Worm (Caenorhabditis elegans): Measurements from ENCODE around the gene lron-1.

Gene lron-1

ce11 chrX:14589051-14589736 is 16.7 kb downstream of the lron-1 start, which contains the start of the genes C44H4.4 and tap-1 (continued):
- TF ChIP-seq tbx-7 (tag; optimal IDR thresholded peaks at IDR 0.05) = no peak
- TF ChIP-seq hlh-6 (tag; optimal IDR thresholded peaks at IDR 0.05) = no peak
- TF ChIP-seq unc-55 (GFP tag; optimal IDR thresholded peaks at IDR 0.05) = no peak
- no peak for TF ChIP-seq unc-3 (GFP tag; conservative IDR thresholded peaks at IDR 0.05)
- TF ChIP-seq unc-3 (tag; optimal IDR thresholded peaks at IDR 0.05) = no peak
- no peak for TF ChIP-seq ceh-34 (tag; optimal IDR thresholded peaks at IDR 0.05)
- no peak for TF ChIP-seq hlh-8 (tag; optimal IDR thresholded peaks at IDR 0.05)
- TF ChIP-seq elt-4 (tag; optimal IDR thresholded peaks at IDR 0.05) = no peak
- no peak for TF ChIP-seq che-1 (tag; optimal IDR thresholded peaks at IDR 0.05)
- TF ChIP-seq ceh-19 (GFP tag; optimal IDR thresholded peaks at IDR 0.05) = no peak
- TF ChIP-seq F13H6.1 (tag; optimal IDR thresholded peaks at IDR 0.05) = no peak
- TF ChIP-seq nhr-232 (tag; optimal IDR thresholded peaks at IDR 0.05) = no peak
- TF ChIP-seq eyg-1 (tag; optimal IDR thresholded peaks at IDR 0.05) = no peak
- TF ChIP-seq C08G9.2 (tag; optimal IDR thresholded peaks at IDR 0.05) = no peak
- no peak for TF ChIP-seq hlh-30 (tag; optimal IDR thresholded peaks at IDR 0.05; ENCODE audit: insufficient read depth)
- TF ChIP-seq odd-2 (tag; optimal IDR thresholded peaks at IDR 0.05) = no peak
- TF ChIP-seq pax-1 (tag; optimal IDR thresholded peaks at IDR 0.05) = no peak
- no peak for TF ChIP-seq fkh-6 (tag; optimal IDR thresholded peaks at IDR 0.05)
- no peak for TF ChIP-seq ama-1 (optimal IDR thresholded peaks at IDR 0.05)
- peak; percentile 30 for TF ChIP-seq elt-2 (tag; optimal IDR thresholded peaks at IDR 0.05)
- TF ChIP-seq ztf-16 (tag; optimal IDR thresholded peaks at IDR 0.05) = no peak
- TF ChIP-seq zip-5 (tag; optimal IDR thresholded peaks at IDR 0.05) = no peak
- no peak for TF ChIP-seq hlh-15 (tag; optimal IDR thresholded peaks at IDR 0.05)
- TF ChIP-seq dmd-4 (tag; optimal IDR thresholded peaks at IDR 0.05; ENCODE audit: borderline replicate concordance) = no peak

ce11 chrX:14593206-14593605 is 20.7 kb downstream of the lron-1 start:
- TF ChIP-seq eyg-1 (tag; optimal IDR thresholded peaks at IDR 0.05) = no peak
- peak; percentile 94 for TF ChIP-seq unc-42 (tag; optimal IDR thresholded peaks at IDR 0.05)

ce11 chrX:14594825-14595224 is 22.3 kb downstream of the lron-1 start, which contains the start of gene C44H4.8:
C44H4.8 (plus strand) TSS chrX:14595125.
- TF ChIP-seq dve-1 (tag; optimal IDR thresholded peaks at IDR 0.05) = no peak
- no peak for TF ChIP-seq elt-2 (tag; optimal IDR thresholded peaks at IDR 0.05)
- no peak for TF ChIP-seq sox-2 (GFP tag; IDR thresholded peaks at IDR 0.05)
- TF ChIP-seq K02D7.2 (tag; optimal IDR thresholded peaks at IDR 0.05) = no peak
- TF ChIP-seq zip-5 (tag; optimal IDR thresholded peaks at IDR 0.05) = no peak
- no peak for TF ChIP-seq ceh-24 (tag; optimal IDR thresholded peaks at IDR 0.05)
- TF ChIP-seq rnt-1 (tag; optimal IDR thresholded peaks at IDR 0.05) = no peak
- TF ChIP-seq ceh-19 (GFP tag; optimal IDR thresholded peaks at IDR 0.05) = no peak
- TF ChIP-seq ceh-30 (tag; optimal IDR thresholded peaks at IDR 0.05) = no peak
- TF ChIP-seq ets-4 (tag; optimal IDR thresholded peaks at IDR 0.05) = no peak
- no peak for TF ChIP-seq ceh-6 (GFP tag; optimal IDR thresholded peaks at IDR 0.05)
- TF ChIP-seq hlh-13 (GFP tag; optimal IDR thresholded peaks at IDR 0.05) = no peak
- no peak for TF ChIP-seq fkh-6 (tag; optimal IDR thresholded peaks at IDR 0.05)
- TF ChIP-seq ceh-48 (tag; optimal IDR thresholded peaks at IDR 0.05) = no peak
- TF ChIP-seq syd-9 (tag; optimal IDR thresholded peaks at IDR 0.05) = no peak
- TF ChIP-seq F13H6.1 (tag; optimal IDR thresholded peaks at IDR 0.05) = no peak

ce11 chrX:14599245-14599644 is 26.7 kb downstream of the lron-1 start, which contains the start of gene C44H4.6:
C44H4.6 (minus strand) TSS chrX:14599345.
- TF ChIP-seq lin-11 (tag; optimal IDR thresholded peaks at IDR 0.05) (no peak), K02D7.2 (tag; optimal IDR thresholded peaks at IDR 0.05) (no peak), pha-2 (tag; optimal IDR thresholded peaks at IDR 0.05) (no peak), hlh-13 (GFP tag; optimal IDR thresholded peaks at IDR 0.05) (no peak), ceh-30 (tag; optimal IDR thresholded peaks at IDR 0.05) (no peak), eyg-1 (tag; optimal IDR thresholded peaks at IDR 0.05) (no peak), tbx-2 (tag; optimal IDR thresholded peaks at IDR 0.05) (no peak), hlh-30 (tag; optimal IDR thresholded peaks at IDR 0.05; ENCODE audit: insufficient read depth) (no peak), ets-4 (tag; optimal IDR thresholded peaks at IDR 0.05) (no peak), elt-2 (tag; optimal IDR thresholded peaks at IDR 0.05) (no peak), npax-4 (tag; optimal IDR thresholded peaks at IDR 0.05) (no peak), hlh-8 (tag; optimal IDR thresholded peaks at IDR 0.05) (no peak), unc-3 (GFP tag; conservative IDR thresholded peaks at IDR 0.05) (no peak), unc-3 (tag; optimal IDR thresholded peaks at IDR 0.05) (no peak), unc-86 (tag; optimal IDR thresholded peaks at IDR 0.05) (no peak), sox-2 (GFP tag; IDR thresholded peaks at IDR 0.05) (no peak), unc-42 (tag; optimal IDR thresholded peaks at IDR 0.05) (no peak), sox-4 (tag; optimal IDR thresholded peaks at IDR 0.05) (no peak), dmd-4 (tag; optimal IDR thresholded peaks at IDR 0.05; ENCODE audit: borderline replicate concordance) (no peak), nhr-232 (tag; optimal IDR thresholded peaks at IDR 0.05) (no peak)

Measured in whole organism, late embryonic.